Worm (Caenorhabditis elegans): ENCODE measurements around the gene tbx-33.

- TF ChIP-seq dao-5 (tag; optimal IDR thresholded peaks at IDR 0.05): no peak
- no peak for TF ChIP-seq him-1 (tag; optimal IDR thresholded peaks at IDR 0.05)
- TF ChIP-seq W03F9.2 (tag; optimal IDR thresholded peaks at IDR 0.05): no peak
Measured at ce11 chrIII:11650152-11650551, 13.5 kb upstream of the tbx-33 start, which contains the start of gene faah-6.
